Fruit fly (Drosophila melanogaster) whole organism, embryonic: ENCODE measurements around the gene RtcB.

Experiments
- Antp ChIP-seq: fragments of 200-800 bp; sonication (Bioruptor generic); optimal IDR thresholded peaks from 3 replicates; lab custom pipeline; 2016; ENCODE audit warnings: missing biosample characterization, missing genetic modification characterization
- CG10431 ChIP-seq: fragments of 200-800 bp; sonication (Bioruptor generic); optimal IDR thresholded peaks from 3 replicates; lab custom pipeline; 2018; ENCODE audit warnings: missing biosample characterization, mild to moderate bottlenecking, missing genetic modification characterization
- CG10565 ChIP-seq: fragments of 200-800 bp; sonication (Bioruptor generic); optimal IDR thresholded peaks from 3 replicates; lab custom pipeline; 2016; ENCODE audit warnings: missing biosample characterization, mild to moderate bottlenecking, missing genetic modification characterization
- CG11085 ChIP-seq: fragments of 200-800 bp; sonication (Bioruptor generic); IDR thresholded peaks from 2 replicates; pipeline ENCODE4 v1.3.6; 2022; ENCODE audit warnings: missing biosample characterization, missing genetic modification characterization
- CG11504 ChIP-seq: fragments of 200-800 bp; sonication (Bioruptor generic); optimal IDR thresholded peaks from 3 replicates; lab custom pipeline; 2019; ENCODE audit warnings: missing biosample characterization, mild to moderate bottlenecking, missing genetic modification characterization, moderate library complexity
- CG12299 ChIP-seq: fragments of 200-800 bp; sonication (Bioruptor generic); optimal IDR thresholded peaks from 2 replicates; lab custom pipeline; 2018; ENCODE audit warnings: missing biosample characterization, mild to moderate bottlenecking, missing genetic modification characterization
- CG12769 ChIP-seq: fragments of 200-800 bp; sonication (Bioruptor generic); optimal IDR thresholded peaks from 2 replicates; lab custom pipeline; 2019; ENCODE audit warnings: missing biosample characterization, mild to moderate bottlenecking, missing genetic modification characterization, moderate library complexity
- CG13123 ChIP-seq: fragments of 200-800 bp; sonication (Bioruptor generic); optimal IDR thresholded peaks from 2 replicates; lab custom pipeline; 2016; ENCODE audit warnings: missing biosample characterization, missing genetic modification characterization
- CG13624 ChIP-seq: fragments of 200-800 bp; sonication (Bioruptor generic); optimal IDR thresholded peaks from 2 replicates; lab custom pipeline; 2016; ENCODE audit warnings: missing biosample characterization, missing genetic modification characterization
- CG15073 ChIP-seq: fragments of 200-800 bp; sonication (Bioruptor generic); optimal IDR thresholded peaks from 2 replicates; lab custom pipeline; 2016; ENCODE audit warnings: missing biosample characterization, missing genetic modification characterization
- CG1792 ChIP-seq: fragments of 200-800 bp; sonication (Bioruptor generic); optimal IDR thresholded peaks from 2 replicates; lab custom pipeline; 2016; ENCODE audit warnings: missing biosample characterization, missing genetic modification characterization
- CG18619 ChIP-seq: fragments of 200-800 bp; sonication (Bioruptor generic); optimal IDR thresholded peaks from 3 replicates; lab custom pipeline; 2017; ENCODE audit warnings: missing biosample characterization, mild to moderate bottlenecking, missing genetic modification characterization
- CG32772 ChIP-seq: fragments of 200-800 bp; sonication (Bioruptor generic); IDR thresholded peaks from 2 replicates; pipeline ENCODE4 v1.3.6; 2022; ENCODE audit warnings: missing biosample characterization, missing genetic modification characterization
- CG4328 ChIP-seq: fragments of 200-800 bp; sonication (Bioruptor generic); optimal IDR thresholded peaks from 3 replicates; lab custom pipeline; 2017; ENCODE audit warnings: missing biosample characterization, missing genetic modification reagents, missing genetic modification characterization
- CG5245 ChIP-seq: fragments of 200-800 bp; sonication (Bioruptor generic); optimal IDR thresholded peaks from 3 replicates; lab custom pipeline; 2016; ENCODE audit warnings: missing biosample characterization, missing genetic modification characterization
- CG8359 ChIP-seq: fragments of 200-800 bp; sonication (Bioruptor generic); optimal IDR thresholded peaks from 2 replicates; lab custom pipeline; 2017; ENCODE audit warnings: missing biosample characterization, mild to moderate bottlenecking, missing genetic modification characterization, borderline replicate concordance
- CG8388 ChIP-seq: fragments of 200-800 bp; sonication (Bioruptor generic); optimal IDR thresholded peaks from 2 replicates; lab custom pipeline; 2019; ENCODE audit warnings: missing biosample characterization, mild to moderate bottlenecking, missing genetic modification characterization, moderate library complexity
- CG9876 ChIP-seq: fragments of 200-800 bp; sonication (Bioruptor generic); optimal IDR thresholded peaks from 2 replicates; lab custom pipeline; 2016; ENCODE audit warnings: missing biosample characterization, missing genetic modification characterization
- CTCF ChIP-seq: fragments of 200-800 bp; sonication (Bioruptor generic); optimal IDR thresholded peaks from 2 replicates; lab custom pipeline; 2017; ENCODE audit warnings: missing biosample characterization, mild to moderate bottlenecking, missing genetic modification characterization, moderate library complexity
- HLHmδ ChIP-seq: fragments of 200-800 bp; sonication (Bioruptor generic); optimal IDR thresholded peaks from 2 replicates; lab custom pipeline; 2018; ENCODE audit warnings: missing biosample characterization, mild to moderate bottlenecking, missing genetic modification characterization, moderate library complexity
- Hey ChIP-seq: fragments of 200-800 bp; sonication (Bioruptor generic); optimal IDR thresholded peaks from 3 replicates; lab custom pipeline; 2018; ENCODE audit warnings: missing biosample characterization, mild to moderate bottlenecking, missing genetic modification characterization
- Hr78 ChIP-seq, 2 experiments: fragments of 200-800 bp in 1 of 2; fragments of >200 bp in 1 of 2; sonication (Bioruptor generic) in 1 of 2; optimal IDR thresholded peaks; 2 replicates each; lab custom pipeline; 2017 to 2019; ENCODE audit warnings: missing biosample characterization in 2 of 2, missing genetic modification characterization in 2 of 2, mild to moderate bottlenecking in 1 of 2, moderate library complexity in 1 of 2
- Mes4 ChIP-seq: fragments of 200-800 bp; sonication (Bioruptor generic); optimal IDR thresholded peaks from 2 replicates; lab custom pipeline; 2016; ENCODE audit warnings: missing biosample characterization, missing genetic modification characterization
- NK7.1 ChIP-seq: fragments of 200-800 bp; sonication (Bioruptor generic); optimal IDR thresholded peaks from 3 replicates; lab custom pipeline; 2016; ENCODE audit warnings: missing biosample characterization, missing genetic modification characterization
- Nf-YB ChIP-seq: fragments of 200-800 bp; sonication (Bioruptor generic); optimal IDR thresholded peaks from 3 replicates; lab custom pipeline; 2019; ENCODE audit warnings: missing biosample characterization, mild to moderate bottlenecking, missing genetic modification characterization, moderate library complexity
- Ravus ChIP-seq: fragments of 200-800 bp; sonication (Bioruptor generic); IDR thresholded peaks from 2 replicates; pipeline ENCODE4 v1.3.6; 2022; ENCODE audit warnings: missing biosample characterization, missing genetic modification characterization
- amos ChIP-seq: fragments of 200-800 bp; sonication (Bioruptor generic); IDR thresholded peaks from 2 replicates; pipeline ENCODE4 v1.3.6; 2022; ENCODE audit warnings: missing biosample characterization, missing genetic modification characterization; ENCODE audit not compliant: partially characterized antibody
- ara ChIP-seq: fragments of 200-800 bp; sonication (Bioruptor generic); IDR thresholded peaks from 2 replicates; pipeline ENCODE4 v1.3.6; 2022; ENCODE audit warnings: missing biosample characterization, missing genetic modification characterization
- br ChIP-seq: fragments of >200 bp; optimal IDR thresholded peaks from 2 replicates; lab custom pipeline; 2017
- cas ChIP-seq: fragments of 200-800 bp; sonication (Bioruptor generic); IDR thresholded peaks from 2 replicates; pipeline ENCODE4 v1.3.6; 2022; ENCODE audit warnings: missing biosample characterization, missing genetic modification characterization
- cato ChIP-seq: fragments of 200-800 bp; sonication (Bioruptor generic); optimal IDR thresholded peaks from 2 replicates; lab custom pipeline; 2016; ENCODE audit warnings: missing biosample characterization, missing genetic modification characterization, borderline replicate concordance
- crp ChIP-seq, 2 experiments: fragments of 200-800 bp; sonication (Bioruptor generic); optimal IDR thresholded peaks; 2 replicates in 1 of 2; 3 replicates in 1 of 2; lab custom pipeline; 2017; ENCODE audit warnings: missing biosample characterization in 2 of 2, missing genetic modification characterization in 2 of 2, mild to moderate bottlenecking in 1 of 2, moderate library complexity in 1 of 2
- fd102C ChIP-seq: fragments of 200-800 bp; sonication (Bioruptor generic); optimal IDR thresholded peaks from 2 replicates; lab custom pipeline; 2018; ENCODE audit warnings: missing biosample characterization, mild to moderate bottlenecking, missing genetic modification characterization, moderate library complexity
- fd64A ChIP-seq: fragments of 200-800 bp; sonication (Bioruptor generic); optimal IDR thresholded peaks from 3 replicates; lab custom pipeline; 2018; ENCODE audit warnings: missing biosample characterization, mild to moderate bottlenecking, missing genetic modification characterization
- fru ChIP-seq: fragments of >200 bp; optimal IDR thresholded peaks from 2 replicates; lab custom pipeline; 2017
- jigr1 ChIP-seq: fragments of 200-800 bp; sonication (Bioruptor generic); IDR thresholded peaks from 3 replicates; pipeline ENCODE4 v1.3.6; 2022; ENCODE audit warnings: missing biosample characterization, missing genetic modification characterization
- jing ChIP-seq: fragments of 200-800 bp; sonication (Bioruptor generic); optimal IDR thresholded peaks from 2 replicates; lab custom pipeline; 2018; ENCODE audit warnings: missing biosample characterization, mild to moderate bottlenecking, missing genetic modification characterization
- kay ChIP-seq: fragments of 200-800 bp; sonication (Bioruptor generic); optimal IDR thresholded peaks from 2 replicates; lab custom pipeline; 2016; ENCODE audit warnings: missing biosample characterization, missing genetic modification characterization
- knrl ChIP-seq: fragments of 200-800 bp; sonication (Bioruptor generic); IDR thresholded peaks from 3 replicates; pipeline ENCODE4 v1.3.6; 2022; ENCODE audit warnings: missing biosample characterization, missing genetic modification characterization; ENCODE audit not compliant: partially characterized antibody
- nau ChIP-seq: fragments of 200-800 bp; sonication (Bioruptor generic); optimal IDR thresholded peaks from 3 replicates; lab custom pipeline; 2017; ENCODE audit warnings: missing biosample characterization, mild to moderate bottlenecking, missing genetic modification characterization, missing genetic modification reagents
- odd ChIP-seq: fragments of 200-800 bp; sonication (Bioruptor generic); optimal IDR thresholded peaks from 2 replicates; lab custom pipeline; 2017; ENCODE audit warnings: missing biosample characterization, mild to moderate bottlenecking, missing genetic modification characterization
- org-1 ChIP-seq: fragments of 200-800 bp; sonication (Bioruptor generic); optimal IDR thresholded peaks from 2 replicates; lab custom pipeline; 2017; ENCODE audit warnings: missing biosample characterization, missing genetic modification characterization
- pb ChIP-seq: fragments of 200-800 bp; sonication (Bioruptor generic); optimal IDR thresholded peaks from 3 replicates; lab custom pipeline; 2016; ENCODE audit warnings: missing biosample characterization, missing genetic modification characterization
- peb ChIP-seq: fragments of 200-800 bp; sonication (Bioruptor generic); IDR thresholded peaks from 2 replicates; pipeline ENCODE4 v1.3.6; 2022; ENCODE audit warnings: missing biosample characterization, missing genetic modification characterization
- pzg ChIP-seq: fragments of 200-800 bp; sonication (Bioruptor generic); optimal IDR thresholded peaks from 3 replicates; lab custom pipeline; 2018; ENCODE audit warnings: missing biosample characterization, mild to moderate bottlenecking, missing genetic modification characterization, moderate library complexity
- run ChIP-seq: fragments of 200-800 bp; sonication (Bioruptor generic); optimal IDR thresholded peaks from 3 replicates; lab custom pipeline; 2018; ENCODE audit warnings: missing biosample characterization, mild to moderate bottlenecking, missing genetic modification characterization
- scrt ChIP-seq: fragments of 200-800 bp; sonication (Bioruptor generic); optimal IDR thresholded peaks from 2 replicates; lab custom pipeline; 2018; ENCODE audit warnings: missing biosample characterization, mild to moderate bottlenecking, missing genetic modification characterization, moderate library complexity
- twi ChIP-seq: fragments of 200-800 bp; optimal IDR thresholded peaks from 2 replicates; lab custom pipeline; 2019; ENCODE audit warnings: missing biosample characterization, mild to moderate bottlenecking, missing genetic modification characterization, moderate library complexity
- zen ChIP-seq: fragments of 200-800 bp; sonication (Bioruptor generic); optimal IDR thresholded peaks from 3 replicates; lab custom pipeline; 2018; ENCODE audit warnings: missing biosample characterization, mild to moderate bottlenecking, missing genetic modification characterization, moderate library complexity
- zf30C ChIP-seq: fragments of 200-800 bp; sonication (Bioruptor generic); optimal IDR thresholded peaks from 3 replicates; lab custom pipeline; 2018; ENCODE audit warnings: missing biosample characterization, mild to moderate bottlenecking, missing genetic modification characterization

RtcB gene

DNA sequence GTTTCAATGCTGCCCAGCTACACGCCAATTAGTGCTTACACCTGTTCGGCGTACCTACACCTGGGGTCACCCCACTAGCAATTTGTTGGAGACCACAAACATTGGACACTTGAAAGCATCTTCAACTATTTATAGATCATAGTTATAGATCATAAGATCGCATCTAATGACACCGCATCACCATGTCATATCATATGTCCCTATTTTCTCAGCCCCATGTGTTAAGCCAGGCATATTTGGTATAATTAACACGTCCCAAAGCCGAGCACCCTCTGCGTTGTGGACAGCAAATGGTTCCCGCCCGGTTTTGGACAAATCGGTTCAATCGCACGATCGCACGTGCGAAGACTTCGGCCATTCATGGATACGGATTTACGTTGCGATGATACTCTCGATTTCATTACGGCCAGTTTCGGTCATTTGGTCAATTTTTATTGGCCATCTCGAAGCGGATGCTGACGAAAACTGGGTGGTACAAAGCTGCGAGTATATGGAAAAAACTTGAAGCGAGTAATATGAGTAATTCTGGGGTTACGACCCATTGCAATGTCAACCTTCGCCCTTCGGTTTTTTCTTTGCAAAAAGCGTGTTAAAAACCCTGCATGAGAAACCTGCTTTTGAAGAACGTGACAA lies 9.3 kb downstream of the RtcB start (continued):
- TF ChIP-seq ara (GFP tag; lab: Robert Waterston, UW) (peak; percentile 52; the same call in 1 of the 2 replicates), scrt (peak; percentile 70), pb (GFP tag; lab: Kevin White, UChicago) (peak; percentile 64), odd (GFP tag; lab: Kevin White, UChicago) (peak; percentile 85), crp (GFP tag; optimal IDR thresholded peaks at IDR 0.05; lab: Kevin White, UChicago) (peak in 1 of 2 experiments; percentile 60), org-1 (GFP tag; lab: Kevin White, UChicago) (peak; percentile 91), Antp (GFP tag; lab: Kevin White, UChicago) (peak; percentile 77), fd64A (GFP tag; lab: Kevin White, UChicago) (peak; percentile 14), CG13123 (peak; percentile 67), CG8359 (GFP tag; lab: Kevin White, UChicago) (peak; percentile 47), CG9876 (GFP tag; lab: Kevin White, UChicago) (peak; percentile 59), amos (GFP tag; lab: Robert Waterston, UW) (no peak), peb (peak; percentile 21; the same call in 1 of the 2 replicates), CG4328 (GFP tag; lab: Kevin White, UChicago) (peak; percentile 51), CG11504 (tag; lab: Kevin White, UChicago) (peak; percentile 94), pzg (GFP tag; lab: Kevin White, UChicago) (no peak), CG11085 (GFP tag; lab: Robert Waterston, UW) (no peak), kay (peak; percentile 57), cato (peak; percentile 32), Hey (tag; lab: Kevin White, UChicago) (no peak), run (tag; lab: Kevin White, UChicago) (peak; percentile 90), nau (GFP tag; lab: Kevin White, UChicago) (peak; percentile 57), CG15073 (no peak), CG32772 (GFP tag; lab: Robert Waterston, UW) (peak; percentile 62), knrl (GFP tag; lab: Robert Waterston, UW) (no peak), HLHmδ (GFP tag; lab: Kevin White, UChicago) (no peak), CTCF (peak; percentile 5), CG18619 (GFP tag; lab: Kevin White, UChicago) (peak; percentile 81), zf30C (GFP tag; lab: Kevin White, UChicago) (no peak), NK7.1 (GFP tag; lab: Kevin White, UChicago) (peak; percentile 66), CG12769 (tag; lab: Kevin White, UChicago) (peak; percentile 99), CG8388 (GFP tag; lab: Kevin White, UChicago) (peak; percentile 87), Nf-YB (GFP tag; lab: Kevin White, UChicago) (peak; percentile 40), Hr78 (GFP tag; optimal IDR thresholded peaks at IDR 0.05; lab: Kevin White, UChicago) (peak in 1 of 2 experiments; percentile 67), CG10565 (no peak), CG12299 (peak; percentile 81), CG1792 (GFP tag; lab: Kevin White, UChicago) (peak; percentile 31), jigr1 (GFP tag; lab: Robert Waterston, UW) (0 out of 3 replicates have a peak, but pooled peaks have one; percentile 52), br (lab: Kevin White, UChicago) (no peak), Mes4 (GFP tag; lab: Kevin White, UChicago) (peak; percentile 57), fru (lab: Kevin White, UChicago) (no peak), zen (tag; lab: Kevin White, UChicago) (no peak), jing (GFP tag; lab: Kevin White, UChicago) (peak; percentile 88), CG5245 (peak; percentile 72), CG13624 (GFP tag; lab: Kevin White, UChicago) (peak; percentile 80), twi (peak; percentile 76), Ravus (GFP tag; lab: Robert Waterston, UW) (0 out of 2 replicates have a peak, but pooled peaks have one; percentile 8), CG10431 (GFP tag; lab: Kevin White, UChicago) (no peak), cas (GFP tag; lab: Robert Waterston, UW) (no peak), fd102C (GFP tag; lab: Kevin White, UChicago) (no peak)
